Fruit fly (Drosophila melanogaster): Measurements from ENCODE around the gene Cks85A.

dm6 chr3R:8712722-8713131 lies 5.5 kb downstream of the Cks85A start, which contains the start of gene CG8112:
- TF ChIP-seq psq (GFP tag; optimal IDR thresholded peaks at IDR 0.05), result peak; percentile 49
- TF ChIP-seq OdsH (GFP tag; optimal IDR thresholded peaks at IDR 0.05), result no peak
- peak; percentile 5 for TF ChIP-seq Dif (GFP tag; optimal IDR thresholded peaks at IDR 0.05; ENCODE audit: partially characterized antibody)
- TF ChIP-seq pan (optimal IDR thresholded peaks at IDR 0.05), result no peak
- TF ChIP-seq Hnf4 (GFP tag; optimal IDR thresholded peaks at IDR 0.05), result no peak
- no peak for TF ChIP-seq br (GFP tag; optimal IDR thresholded peaks at IDR 0.05)
- TF ChIP-seq jim (GFP tag; optimal IDR thresholded peaks at IDR 0.05), result no peak
- TF ChIP-seq dmrt93B (GFP tag; optimal IDR thresholded peaks at IDR 0.05), result peak; percentile 19
- peak; percentile 9 for TF ChIP-seq fru (GFP tag; optimal IDR thresholded peaks at IDR 0.05)
- TF ChIP-seq Hr83 (GFP tag; optimal IDR thresholded peaks at IDR 0.05; ENCODE audit: poor library complexity, severe bottlenecking), result no peak
- no peak for TF ChIP-seq brk (GFP tag; optimal IDR thresholded peaks at IDR 0.05)
